Fruit fly (Drosophila melanogaster) whole organism, wandering third instar larva: ENCODE results near the gene CG16781.

Experiments used
- Abd-B ChIP-seq: fragments of >200 bp; optimal IDR thresholded peaks from 2 replicates; lab custom pipeline; 2017; ENCODE audit warnings: missing biosample characterization, missing genetic modification characterization
- Dfd ChIP-seq: fragments of >200 bp; optimal IDR thresholded peaks from 2 replicates; lab custom pipeline; 2017; ENCODE audit warnings: missing biosample characterization, missing genetic modification characterization
- Dif ChIP-seq: fragments of 200-275, 200-300 bp; sonication (Bioruptor generic); optimal IDR thresholded peaks from 2 replicates; lab custom pipeline; 2018; ENCODE audit warnings: missing biosample characterization, missing genetic modification characterization; ENCODE audit not compliant: partially characterized antibody
- HLH106 ChIP-seq: fragments of 200-800 bp; optimal IDR thresholded peaks from 3 replicates; lab custom pipeline; 2019; ENCODE audit warnings: missing biosample characterization, mild to moderate bottlenecking, missing genetic modification characterization, moderate library complexity
- Rel ChIP-seq, 2 experiments: fragments of 200-800 bp; sonication (Bioruptor generic) in 1 of 2; optimal IDR thresholded peaks; 2 replicates in 1 of 2; 3 replicates in 1 of 2; lab custom pipeline; 2016 to 2019; ENCODE audit warnings: mild to moderate bottlenecking in 2 of 2, missing biosample characterization in 2 of 2, missing genetic modification characterization in 2 of 2, moderate library complexity in 1 of 2
- br ChIP-seq: fragments of 200-800 bp; sonication (Bioruptor generic); optimal IDR thresholded peaks from 2 replicates; lab custom pipeline; 2016; ENCODE audit warnings: missing biosample characterization, missing genetic modification characterization
- dl ChIP-seq, 2 experiments: fragments of 175-275, 200-275 bp in 1 of 2; fragments of 200-275 bp in 1 of 2; sonication (Bioruptor generic); optimal IDR thresholded peaks; lab custom pipeline; 2018; ENCODE audit warnings: mild to moderate bottlenecking in 2 of 2, missing biosample characterization in 2 of 2, missing genetic modification characterization in 2 of 2, moderate library complexity in 2 of 2; ENCODE audit not compliant: partially characterized antibody in 2 of 2, insufficient read depth in 1 of 2
- dmrt93B ChIP-seq: fragments of 200-800 bp; sonication (Bioruptor generic); optimal IDR thresholded peaks from 2 replicates; lab custom pipeline; 2018; ENCODE audit warnings: missing biosample characterization, mild to moderate bottlenecking, missing genetic modification characterization
- fru ChIP-seq: fragments of 200-800 bp; sonication (Bioruptor generic); optimal IDR thresholded peaks from 3 replicates; lab custom pipeline; 2016; ENCODE audit warnings: missing biosample characterization, mild to moderate bottlenecking, missing genetic modification characterization
- pan ChIP-seq: fragments of >200 bp; optimal IDR thresholded peaks from 2 replicates; lab custom pipeline; 2017
- psq ChIP-seq: fragments of 200-800 bp; sonication (Bioruptor generic); optimal IDR thresholded peaks from 3 replicates; lab custom pipeline; 2017; ENCODE audit warnings: missing biosample characterization, mild to moderate bottlenecking, missing genetic modification characterization, moderate library complexity
- usp ChIP-seq: fragments of >200 bp; optimal IDR thresholded peaks from 2 replicates; lab custom pipeline; 2017; ENCODE audit warnings: missing biosample characterization, missing genetic modification characterization

DNA sequence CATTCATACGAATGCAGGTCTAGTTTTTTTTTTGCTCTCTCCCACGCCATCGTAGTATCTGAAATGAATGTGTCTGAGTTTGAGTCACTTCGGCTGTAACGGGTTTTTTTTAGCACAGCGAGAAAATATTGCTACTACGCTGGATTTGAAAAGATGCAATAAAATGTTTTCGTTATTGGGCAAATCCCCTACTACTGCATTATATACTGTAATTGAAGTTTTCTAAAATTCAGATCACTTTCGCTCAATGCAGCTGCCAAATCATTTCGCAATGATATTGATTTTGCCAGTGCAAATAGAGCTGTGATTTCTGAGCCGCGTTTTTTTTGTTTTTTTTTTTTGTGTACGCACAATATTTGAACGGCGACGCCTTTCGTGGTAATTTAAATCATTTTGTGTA, 30.9 kb downstream of the CG16781 start:
- TF ChIP-seq Dfd (GFP tag; lab: Kevin White, UChicago) (no peak), Rel (GFP tag; optimal IDR thresholded peaks at IDR 0.05; lab: Kevin White, UChicago) (no peak), Rel (tag; optimal IDR thresholded peaks at IDR 0.05; lab: Kevin White, UChicago) (no peak), pan (lab: Kevin White, UChicago) (no peak), Abd-B (GFP tag; lab: Kevin White, UChicago) (no peak), psq (GFP tag; lab: Kevin White, UChicago) (no peak), dl (GFP tag; optimal IDR thresholded peaks at IDR 0.05; lab: Kevin White, UChicago; ENCODE audit: insufficient read depth in 1 of 2, partially characterized antibody in 2 of 2) (no peak), fru (GFP tag; lab: Kevin White, UChicago) (peak; percentile 78), Dif (GFP tag; lab: Kevin White, UChicago) (no peak), usp (GFP tag; lab: Kevin White, UChicago) (no peak), HLH106 (tag; lab: Kevin White, UChicago) (peak; percentile 13), br (GFP tag; lab: Kevin White, UChicago) (peak; percentile 74), dmrt93B (GFP tag; lab: Kevin White, UChicago) (peak; percentile 39)
